Worm (Caenorhabditis elegans) whole organism, late embryonic: ENCODE results near the gene lact-4.

Experiments used
- C08G9.2 ChIP-seq: sonication (generic microtip); optimal IDR thresholded peaks from 2 replicates; lab custom pipeline; 2016; ENCODE audit warnings: mild to moderate bottlenecking, missing genetic modification characterization, moderate library complexity, missing compliant biosample characterization
- T23F11.4 ChIP-seq: fragments of 200-800 bp; sonication (Bioruptor generic); optimal IDR thresholded peaks from 2 replicates; lab custom pipeline; 2018; ENCODE audit warnings: mild to moderate bottlenecking, missing genetic modification characterization, missing compliant biosample characterization
- ama-1 ChIP-seq: fragments of 150-350 bp; optimal IDR thresholded peaks from 2 replicates; lab custom pipeline; 2014
- ceh-14 ChIP-seq: sonication (generic microtip); optimal IDR thresholded peaks from 2 replicates; lab custom pipeline; 2016; ENCODE audit warnings: missing genotype, missing genetic modification characterization, missing compliant biosample characterization
- ceh-18 ChIP-seq: sonication (generic microtip); optimal IDR thresholded peaks from 2 replicates; lab custom pipeline; 2016; ENCODE audit warnings: missing genetic modification characterization, missing compliant biosample characterization
- ceh-19 ChIP-seq: fragments of 200-800 bp; sonication (Bioruptor generic); optimal IDR thresholded peaks from 2 replicates; lab custom pipeline; 2018; ENCODE audit warnings: mild to moderate bottlenecking, missing genetic modification characterization, missing compliant biosample characterization
- ceh-2 ChIP-seq: sonication (generic microtip); optimal IDR thresholded peaks from 2 replicates; lab custom pipeline; 2016; ENCODE audit warnings: missing genotype, missing genetic modification characterization, missing compliant biosample characterization
- ceh-24 ChIP-seq: sonication (generic microtip); optimal IDR thresholded peaks from 2 replicates; lab custom pipeline; 2016; ENCODE audit warnings: mild to moderate bottlenecking, missing genetic modification characterization, missing compliant biosample characterization
- ceh-34 ChIP-seq: sonication (generic microtip); optimal IDR thresholded peaks from 2 replicates; lab custom pipeline; 2016; ENCODE audit warnings: mild to moderate bottlenecking, missing genetic modification characterization, missing compliant biosample characterization
- ceh-48 ChIP-seq: sonication (generic microtip); optimal IDR thresholded peaks from 2 replicates; lab custom pipeline; 2016; ENCODE audit warnings: missing genetic modification characterization, inconsistent platforms, missing compliant biosample characterization
- dmd-4 ChIP-seq: sonication (generic microtip); optimal IDR thresholded peaks from 2 replicates; lab custom pipeline; 2016; ENCODE audit warnings: borderline replicate concordance, missing genetic modification characterization, missing compliant biosample characterization
- dve-1 ChIP-seq: sonication (generic microtip); optimal IDR thresholded peaks from 2 replicates; lab custom pipeline; 2017; ENCODE audit warnings: antibody characterized with exemption, mild to moderate bottlenecking, missing genetic modification characterization, missing compliant biosample characterization
- fax-1 ChIP-seq: sonication (generic microtip); optimal IDR thresholded peaks from 2 replicates; lab custom pipeline; 2016; ENCODE audit warnings: missing genotype, missing genetic modification characterization, missing compliant biosample characterization
- hlh-30 ChIP-seq: sonication (generic microtip); optimal IDR thresholded peaks from 2 replicates; lab custom pipeline; 2017; ENCODE audit warnings: antibody characterized with exemption, missing genetic modification characterization, missing compliant biosample characterization; ENCODE audit not compliant: insufficient read depth
- hlh-8 ChIP-seq: sonication (generic microtip); optimal IDR thresholded peaks from 2 replicates; lab custom pipeline; 2016; ENCODE audit warnings: missing genotype, missing genetic modification characterization, missing compliant biosample characterization
- lim-6 ChIP-seq: sonication (generic microtip); optimal IDR thresholded peaks from 2 replicates; lab custom pipeline; 2016; ENCODE audit warnings: missing genetic modification characterization, missing compliant biosample characterization
- mec-3 ChIP-seq: sonication (generic microtip); optimal IDR thresholded peaks from 2 replicates; lab custom pipeline; 2016; ENCODE audit warnings: borderline replicate concordance, missing genetic modification characterization, missing compliant biosample characterization
- nfya-1 ChIP-seq: sonication (generic microtip); optimal IDR thresholded peaks from 2 replicates; lab custom pipeline; 2017; ENCODE audit warnings: missing genetic modification characterization, mild to moderate bottlenecking, missing compliant biosample characterization, antibody characterized with exemption, moderate library complexity
- nhr-232 ChIP-seq: sonication (generic microtip); optimal IDR thresholded peaks from 2 replicates; lab custom pipeline; 2016; ENCODE audit warnings: missing genetic modification characterization, missing compliant biosample characterization
- pag-3 ChIP-seq: sonication (generic microtip); optimal IDR thresholded peaks from 2 replicates; lab custom pipeline; 2016; ENCODE audit warnings: missing compliant biosample characterization, missing genetic modification characterization, borderline replicate concordance
- pat-9 ChIP-seq: fragments of 200-800 bp; sonication (Bioruptor generic); optimal IDR thresholded peaks from 2 replicates; lab custom pipeline; 2018; ENCODE audit warnings: mild to moderate bottlenecking, missing genetic modification characterization, moderate library complexity, missing compliant biosample characterization
- pax-1 ChIP-seq: fragments of 150-350 bp; optimal IDR thresholded peaks from 2 replicates; lab custom pipeline; 2014; ENCODE audit warnings: missing biosample characterization, missing genetic modification characterization
- pha-4 ChIP-seq: fragments of 150-350 bp; optimal IDR thresholded peaks from 2 replicates; lab custom pipeline; 2018; ENCODE audit warnings: missing biosample characterization, missing genetic modification reagents, missing genetic modification characterization
- pqm-1 ChIP-seq: sonication (generic microtip); optimal IDR thresholded peaks from 2 replicates; lab custom pipeline; 2016; ENCODE audit warnings: missing genetic modification characterization, missing compliant biosample characterization
- pros-1 ChIP-seq: fragments of 150-350 bp; optimal IDR thresholded peaks from 2 replicates; lab custom pipeline; 2014; ENCODE audit warnings: missing biosample characterization, missing genetic modification reagents, missing genetic modification characterization
- sdc-2 ChIP-seq: sonication (generic microtip); optimal IDR thresholded peaks from 2 replicates; lab custom pipeline; 2016; ENCODE audit warnings: missing genotype, missing genetic modification characterization, missing compliant biosample characterization
- syd-9 ChIP-seq: sonication (generic microtip); optimal IDR thresholded peaks from 2 replicates; lab custom pipeline; 2016; ENCODE audit warnings: mild to moderate bottlenecking, missing genetic modification characterization, moderate library complexity, missing compliant biosample characterization
- tbx-2 ChIP-seq: sonication (generic microtip); optimal IDR thresholded peaks from 2 replicates; lab custom pipeline; 2016; ENCODE audit warnings: missing genetic modification characterization, missing compliant biosample characterization
- unc-42 ChIP-seq: sonication (generic microtip); optimal IDR thresholded peaks from 2 replicates; lab custom pipeline; 2016; ENCODE audit warnings: missing genotype, missing genetic modification characterization, missing compliant biosample characterization
- unc-55 ChIP-seq: sonication (generic microtip); optimal IDR thresholded peaks from 2 replicates; lab custom pipeline; 2017; ENCODE audit warnings: missing biosample characterization, missing genetic modification reagents, missing genetic modification characterization
- zip-5 ChIP-seq: sonication (generic microtip); optimal IDR thresholded peaks from 2 replicates; lab custom pipeline; 2016; ENCODE audit warnings: missing genetic modification characterization, missing compliant biosample characterization
- ztf-16 ChIP-seq: sonication (generic microtip); optimal IDR thresholded peaks from 2 replicates; lab custom pipeline; 2017; ENCODE audit warnings: missing genetic modification characterization, missing compliant biosample characterization

lact-4 gene

ce11 chrII:8467809-8468208 lies 12.5 kb downstream of the lact-4 start, which contains the start of gene M05D6.2:
Gene M05D6.2 (plus strand): TSS chrII:8468109.
- TF ChIP-seq pax-1 (tag; lab: Kevin White, UChicago): no peak
- TF ChIP-seq nfya-1 (tag; lab: Kevin White, UChicago): no peak
- TF ChIP-seq ceh-19 (GFP tag; lab: Kevin White, UChicago): no peak

ce11 chrII:8466874-8467273 lies 13.4 kb downstream of the lact-4 start, which contains the start of gene F22B5.10:
Gene F22B5.10 (plus strand): TSS chrII:8467174.
- TF ChIP-seq mec-3 (tag; lab: Kevin White, UChicago) (no peak), pros-1 (tag; lab: Kevin White, UChicago) (no peak), lim-6 (no peak), tbx-2 (tag; lab: Kevin White, UChicago) (no peak), ceh-24 (no peak), T23F11.4 (GFP tag; lab: Kevin White, UChicago) (no peak), nhr-232 (tag; lab: Kevin White, UChicago) (no peak)

- TF ChIP-seq ztf-16: no peak
- TF ChIP-seq dmd-4 (tag; lab: Kevin White, UChicago): no peak
- no peak for TF ChIP-seq pha-4 (tag; lab: Kevin White, UChicago)
- TF ChIP-seq ceh-14: no peak
- TF ChIP-seq unc-42 (tag; lab: Kevin White, UChicago): peak; percentile 24
Observed at ce11 chrII:8464448-8464898, 15.8 kb downstream of the lact-4 start, which contains the start of gene fars-3. Gene fars-3 (plus strand): TSS chrII:8464848.

ce11 chrII:8457438-8457837 lies 22.8 kb downstream of the lact-4 start, which contains the start of gene zyg-9:
Gene zyg-9 (plus strand): TSS chrII:8457818.
- TF ChIP-seq dve-1 (tag; lab: Kevin White, UChicago) (no peak), T23F11.4 (GFP tag; lab: Kevin White, UChicago) (no peak), hlh-8 (tag; lab: Kevin White, UChicago) (no peak), zip-5 (tag; lab: Kevin White, UChicago) (no peak), lim-6 (no peak), hlh-30 (tag; lab: Kevin White, UChicago) (peak; percentile 16), pqm-1 (tag; lab: Kevin White, UChicago) (no peak), C08G9.2 (tag; lab: Kevin White, UChicago) (no peak), syd-9 (tag; lab: Kevin White, UChicago) (no peak), ceh-34 (tag; lab: Kevin White, UChicago) (no peak), pat-9 (tag; lab: Kevin White, UChicago) (no peak), sdc-2 (tag; lab: Kevin White, UChicago) (no peak), ceh-48 (peak; percentile 43), pag-3 (no peak), unc-55 (GFP tag; lab: Kevin White, UChicago) (no peak), ceh-2 (tag; lab: Kevin White, UChicago) (no peak), ceh-18 (tag; lab: Kevin White, UChicago) (no peak)

ce11 chrII:8456681-8457389 lies 23.4 kb downstream of the lact-4 start:
- TF ChIP-seq unc-55 (GFP tag; lab: Kevin White, UChicago) (no peak), fax-1 (tag; lab: Kevin White, UChicago) (no peak), ama-1 (lab: Kevin White, UChicago) (no peak), ceh-24 (no peak)
- TF ChIP-seq, all 69 proteins: peak for 0
